Fruit fly (Drosophila melanogaster) whole organism, prepupa: ENCODE measurements around the gene Flo2.

ENCODE experiments used
- Blimp-1 ChIP-seq: fragments of 200-800 bp; sonication (Bioruptor generic); optimal IDR thresholded peaks from 3 replicates; lab custom pipeline; 2017; ENCODE audit warnings: missing biosample characterization, missing genetic modification characterization, mild to moderate bottlenecking, moderate library complexity, missing genetic modification reagents
- CG11762 ChIP-seq: fragments of 200-800 bp; sonication (Bioruptor generic); optimal IDR thresholded peaks from 3 replicates; lab custom pipeline; 2016; ENCODE audit warnings: missing biosample characterization, missing genetic modification characterization; ENCODE audit not compliant: insufficient read depth
- CG3919 ChIP-seq: fragments of 200-800 bp; sonication (Bioruptor generic); optimal IDR thresholded peaks from 3 replicates; lab custom pipeline; 2016; ENCODE audit warnings: missing biosample characterization, missing genetic modification characterization
- salr ChIP-seq, 2 experiments: fragments of 200-800 bp; sonication (Bioruptor generic); optimal IDR thresholded peaks; 3 replicates each; lab custom pipeline; 2016 to 2018; ENCODE audit warnings: missing biosample characterization in 2 of 2, missing genetic modification characterization in 2 of 2, mild to moderate bottlenecking in 1 of 2

DNA sequence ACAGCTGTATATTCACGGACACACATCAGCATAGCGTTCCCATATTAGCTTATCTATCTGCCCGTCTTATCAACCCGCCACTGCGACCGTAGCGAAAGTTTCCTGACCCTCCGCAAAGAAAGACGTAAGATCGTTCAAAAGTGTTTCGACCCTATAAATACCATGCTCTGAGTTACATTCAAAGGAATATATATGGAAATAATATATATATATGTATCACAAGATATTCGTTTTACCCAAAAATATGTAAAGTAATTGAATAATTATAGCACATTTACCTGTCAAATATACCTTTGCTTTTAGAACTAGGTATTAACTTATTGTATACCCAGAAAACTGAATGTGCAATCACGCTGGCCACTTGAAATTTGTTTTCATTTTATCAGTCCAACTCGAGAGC is 28.7 kb upstream of the Flo2 start:
- TF ChIP-seq salr (GFP tag; optimal IDR thresholded peaks at IDR 0.05; lab: Kevin White, UChicago) (no peak), CG3919 (GFP tag; lab: Kevin White, UChicago) (peak; percentile 19), CG11762 (no peak), Blimp-1 (no peak)
